Worm (Caenorhabditis elegans): ENCODE data around the gene F14F8.9.

DNA sequence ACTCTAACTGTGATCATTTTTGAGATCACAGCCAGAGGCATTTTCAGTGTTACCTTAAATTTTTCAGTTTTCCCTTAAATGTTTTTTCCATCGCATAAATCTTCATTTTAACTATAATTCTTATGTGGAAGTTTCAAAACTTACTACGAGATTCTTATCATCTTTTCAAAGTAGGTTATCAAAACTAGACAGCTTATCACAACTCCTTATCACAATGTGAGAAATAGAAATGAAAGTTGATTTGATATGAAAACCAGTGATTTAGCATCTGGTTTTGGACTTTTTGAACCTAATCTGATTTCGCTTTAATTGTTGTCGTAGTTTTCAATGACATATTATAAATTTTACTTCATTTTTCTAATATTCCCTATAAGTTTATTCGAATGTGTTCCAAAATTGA, 32.5 kb downstream of the F14F8.9 start, which contains the start of gene mltn-11:
- TF ChIP-seq ces-1 (GFP tag; optimal IDR thresholded peaks at IDR 0.05) (no peak), elt-3 (tag; optimal IDR thresholded peaks at IDR 0.05) (no peak), unc-62 (GFP tag; optimal IDR thresholded peaks at IDR 0.05) (no peak), ztf-11 (tag; optimal IDR thresholded peaks at IDR 0.05) (no peak), nhr-76 (tag; optimal IDR thresholded peaks at IDR 0.05) (no peak), zip-8 (tag; optimal IDR thresholded peaks at IDR 0.05) (no peak), nhr-237 (tag; optimal IDR thresholded peaks at IDR 0.05) (no peak), nhr-12 (tag; optimal IDR thresholded peaks at IDR 0.05) (no peak), elt-1 (tag; optimal IDR thresholded peaks at IDR 0.05; ENCODE audit: borderline replicate concordance, insufficient read depth) (no peak)
